Fruit fly (Drosophila melanogaster) whole organism, embryonic: ENCODE results near the gene CG32845.

Source experiments
- ATbp ChIP-seq: fragments of 200-800 bp; sonication (Bioruptor generic); optimal IDR thresholded peaks from 2 replicates; lab custom pipeline; 2017; ENCODE audit warnings: missing biosample characterization, mild to moderate bottlenecking, missing genetic modification characterization, missing genetic modification reagents
- BEAF-32 ChIP-seq: fragments of 200-800 bp; sonication (Bioruptor generic); optimal IDR thresholded peaks from 3 replicates; lab custom pipeline; 2017; ENCODE audit warnings: missing biosample characterization, missing genetic modification characterization, mild to moderate bottlenecking, moderate library complexity, missing genetic modification reagents
- BtbVII ChIP-seq: fragments of 200-800 bp; sonication (Bioruptor generic); optimal IDR thresholded peaks from 3 replicates; lab custom pipeline; 2017; ENCODE audit warnings: missing biosample characterization, mild to moderate bottlenecking, missing genetic modification characterization
- CG10267 ChIP-seq: fragments of 200-800 bp; sonication (Bioruptor generic); optimal IDR thresholded peaks from 2 replicates; lab custom pipeline; 2018; ENCODE audit warnings: missing biosample characterization, mild to moderate bottlenecking, missing genetic modification characterization, moderate library complexity
- CG10274 ChIP-seq: fragments of 200-800 bp; sonication (Bioruptor generic); optimal IDR thresholded peaks from 3 replicates; lab custom pipeline; 2017; ENCODE audit warnings: missing biosample characterization, mild to moderate bottlenecking, missing genetic modification characterization
- CG11723 ChIP-seq: fragments of 200-800 bp; sonication (Bioruptor generic); optimal IDR thresholded peaks from 2 replicates; lab custom pipeline; 2017; ENCODE audit warnings: missing biosample characterization, mild to moderate bottlenecking, missing genetic modification characterization
- CG1233 ChIP-seq: fragments of 200-800 bp; sonication (Bioruptor generic); optimal IDR thresholded peaks from 4 replicates; lab custom pipeline; 2018; ENCODE audit warnings: missing biosample characterization, mild to moderate bottlenecking, missing genetic modification characterization
- CG12769 ChIP-seq: fragments of 200-800 bp; sonication (Bioruptor generic); optimal IDR thresholded peaks from 2 replicates; lab custom pipeline; 2019; ENCODE audit warnings: missing biosample characterization, mild to moderate bottlenecking, missing genetic modification characterization, moderate library complexity
- CG17361 ChIP-seq: fragments of 200-800 bp; sonication (Bioruptor generic); IDR thresholded peaks from 3 replicates; pipeline ENCODE4 v1.3.6; 2022; ENCODE audit warnings: missing biosample characterization, missing genetic modification characterization
- CG17802 ChIP-seq: fragments of 200-800 bp; sonication (Bioruptor generic); optimal IDR thresholded peaks from 2 replicates; lab custom pipeline; 2018; ENCODE audit warnings: missing biosample characterization, mild to moderate bottlenecking, missing genetic modification characterization, moderate library complexity
- CG31365 ChIP-seq: fragments of 200-800 bp; sonication (Bioruptor generic); optimal IDR thresholded peaks from 2 replicates; lab custom pipeline; 2018; ENCODE audit warnings: missing biosample characterization, mild to moderate bottlenecking, missing genetic modification characterization
- CG31441 ChIP-seq: fragments of 200-800 bp; sonication (Bioruptor generic); IDR thresholded peaks from 2 replicates; pipeline ENCODE4 v1.3.6; 2022; ENCODE audit warnings: missing biosample characterization, missing genetic modification characterization
- CG7357 ChIP-seq: fragments of 200-800 bp; sonication (Bioruptor generic); IDR thresholded peaks from 3 replicates; pipeline ENCODE4 v1.3.6; 2022; ENCODE audit warnings: missing biosample characterization, missing genetic modification characterization
- CG7556 ChIP-seq: fragments of 200-800 bp; sonication (Bioruptor generic); optimal IDR thresholded peaks from 2 replicates; lab custom pipeline; 2017; ENCODE audit warnings: missing biosample characterization, mild to moderate bottlenecking, missing genetic modification characterization
- CG8281 ChIP-seq: fragments of 200-800 bp; sonication (Bioruptor generic); optimal IDR thresholded peaks from 2 replicates; lab custom pipeline; 2018; ENCODE audit warnings: missing biosample characterization, mild to moderate bottlenecking, missing genetic modification characterization, moderate library complexity
- CG8388 ChIP-seq: fragments of 200-800 bp; sonication (Bioruptor generic); optimal IDR thresholded peaks from 2 replicates; lab custom pipeline; 2019; ENCODE audit warnings: missing biosample characterization, mild to moderate bottlenecking, missing genetic modification characterization, moderate library complexity
- CG8924 ChIP-seq: fragments of 200-800 bp; optimal IDR thresholded peaks from 3 replicates; lab custom pipeline; 2019; ENCODE audit warnings: missing biosample characterization, mild to moderate bottlenecking, missing genetic modification characterization, moderate library complexity
- CoRest ChIP-seq: fragments of 200-800 bp; sonication (Bioruptor generic); optimal IDR thresholded peaks from 3 replicates; lab custom pipeline; 2018; ENCODE audit warnings: missing biosample characterization, mild to moderate bottlenecking, missing genetic modification characterization, moderate library complexity
- Dref ChIP-seq: fragments of 200-800 bp; sonication (Bioruptor generic); IDR thresholded peaks from 2 replicates; pipeline ENCODE4 v1.3.6; 2022; ENCODE audit warnings: missing biosample characterization, missing genetic modification characterization
- HmgD ChIP-seq: fragments of 200-800 bp; sonication (Bioruptor generic); optimal IDR thresholded peaks from 3 replicates; lab custom pipeline; 2016; ENCODE audit warnings: missing biosample characterization, missing genetic modification characterization
- Hr51 ChIP-seq, 2 experiments: fragments of 200-800 bp; sonication (Bioruptor generic); optimal IDR thresholded peaks; 2 replicates in 1 of 2; 3 replicates in 1 of 2; lab custom pipeline; 2016 to 2018; ENCODE audit warnings: missing biosample characterization in 2 of 2, missing genetic modification characterization in 2 of 2, mild to moderate bottlenecking in 1 of 2, moderate library complexity in 1 of 2
- Hr78 ChIP-seq, 2 experiments: fragments of 200-800 bp in 1 of 2; fragments of >200 bp in 1 of 2; sonication (Bioruptor generic) in 1 of 2; optimal IDR thresholded peaks; 2 replicates each; lab custom pipeline; 2017 to 2019; ENCODE audit warnings: missing biosample characterization in 2 of 2, missing genetic modification characterization in 2 of 2, mild to moderate bottlenecking in 1 of 2, moderate library complexity in 1 of 2
- Lim3 ChIP-seq: fragments of 200-800 bp; sonication (Bioruptor generic); IDR thresholded peaks from 2 replicates; pipeline ENCODE4 v1.3.6; 2022; ENCODE audit warnings: missing biosample characterization, missing genetic modification characterization
- Max ChIP-seq: fragments of 200-800 bp; sonication (Bioruptor generic); optimal IDR thresholded peaks from 2 replicates; lab custom pipeline; 2016; ENCODE audit warnings: missing biosample characterization, mild to moderate bottlenecking, missing genetic modification characterization
- Med ChIP-seq: fragments of 200-800 bp; sonication (Bioruptor generic); peaks from one replicate; lab custom pipeline; 2016; ENCODE audit warnings: missing biosample characterization, missing genetic modification characterization, mild to moderate bottlenecking, inconsistent platforms, moderate library complexity
- Opbp ChIP-seq: fragments of 200-800 bp; sonication (Bioruptor generic); IDR thresholded peaks from 3 replicates; pipeline ENCODE4 v1.3.6; 2022; ENCODE audit warnings: missing biosample characterization, missing genetic modification characterization; ENCODE audit not compliant: partially characterized antibody
- chinmo ChIP-seq: fragments of 200-800 bp; sonication (Bioruptor generic); IDR thresholded peaks from 4 replicates; pipeline ENCODE4 v1.3.6; 2022; ENCODE audit warnings: missing biosample characterization, missing genetic modification characterization; ENCODE audit not compliant: partially characterized antibody
- crc ChIP-seq: fragments of 200-800 bp; sonication (Bioruptor generic); optimal IDR thresholded peaks from 2 replicates; lab custom pipeline; 2016; ENCODE audit warnings: missing biosample characterization, missing genetic modification characterization
- gce ChIP-seq: fragments of 200-800 bp; sonication (Bioruptor generic); IDR thresholded peaks from 3 replicates; pipeline ENCODE4 v1.3.6; 2022; ENCODE audit warnings: missing biosample characterization, missing genetic modification characterization
- gro ChIP-seq: fragments of 200-800 bp; sonication (Bioruptor generic); optimal IDR thresholded peaks from 2 replicates; lab custom pipeline; 2016; ENCODE audit warnings: missing biosample characterization, missing genetic modification characterization
- ken ChIP-seq: fragments of 200-800 bp; sonication (Bioruptor generic); IDR thresholded peaks from 3 replicates; pipeline ENCODE4 v1.3.6; 2022; ENCODE audit warnings: missing biosample characterization, missing genetic modification characterization
- lmd ChIP-seq: fragments of 200-800 bp; sonication (Bioruptor generic); IDR thresholded peaks from 2 replicates; pipeline ENCODE4 v1.3.6; 2022; ENCODE audit warnings: missing biosample characterization, missing genetic modification characterization
- mld ChIP-seq: fragments of 200-800 bp; sonication (Bioruptor generic); IDR thresholded peaks from 3 replicates; pipeline ENCODE4 v1.3.6; 2022; ENCODE audit warnings: missing biosample characterization, missing genetic modification characterization; ENCODE audit not compliant: partially characterized antibody
- onecut ChIP-seq: fragments of 200-800 bp; sonication (Bioruptor generic); IDR thresholded peaks from 2 replicates; pipeline ENCODE4 v1.3.6; 2022; ENCODE audit warnings: missing biosample characterization, missing genetic modification characterization
- pb ChIP-seq: fragments of 200-800 bp; sonication (Bioruptor generic); optimal IDR thresholded peaks from 3 replicates; lab custom pipeline; 2016; ENCODE audit warnings: missing biosample characterization, missing genetic modification characterization
- pzg ChIP-seq: fragments of 200-800 bp; sonication (Bioruptor generic); optimal IDR thresholded peaks from 3 replicates; lab custom pipeline; 2018; ENCODE audit warnings: missing biosample characterization, mild to moderate bottlenecking, missing genetic modification characterization, moderate library complexity
- sc ChIP-seq, 3 experiments: fragments of >200 bp in 2 of 3; fragments of 200-800 bp in 1 of 3; sonication (Bioruptor generic) in 1 of 3; optimal IDR thresholded peaks; 2 replicates in 2 of 3; 3 replicates in 1 of 3; lab custom pipeline; 2017; ENCODE audit warnings: mild to moderate bottlenecking in 1 of 3, missing biosample characterization in 1 of 3, missing genetic modification characterization in 1 of 3, missing genetic modification reagents in 1 of 3
- schlank ChIP-seq: fragments of 200-800 bp; sonication (Bioruptor generic); optimal IDR thresholded peaks from 2 replicates; lab custom pipeline; 2018; ENCODE audit warnings: missing biosample characterization, mild to moderate bottlenecking, missing genetic modification characterization
- sd ChIP-seq: fragments of 200-800 bp; sonication (Bioruptor generic); optimal IDR thresholded peaks from 3 replicates; lab custom pipeline; 2018; ENCODE audit warnings: missing biosample characterization, mild to moderate bottlenecking, missing genetic modification characterization, moderate library complexity
- sim ChIP-seq: fragments of 200-800 bp; sonication (Bioruptor generic); IDR thresholded peaks from 2 replicates; pipeline ENCODE4 v1.3.6; 2022; ENCODE audit warnings: missing biosample characterization, missing genetic modification characterization
- sr ChIP-seq: fragments of 200-800 bp; sonication (Bioruptor generic); IDR thresholded peaks from 3 replicates; pipeline ENCODE4 v1.3.6; 2022; ENCODE audit warnings: missing biosample characterization, missing genetic modification characterization
- sug ChIP-seq: fragments of 200-800 bp; optimal IDR thresholded peaks from 2 replicates; lab custom pipeline; 2019; ENCODE audit warnings: missing biosample characterization, mild to moderate bottlenecking, missing genetic modification characterization, moderate library complexity
- tll ChIP-seq, 2 experiments: fragments of 200-800 bp in 1 of 2; fragments of >200 bp in 1 of 2; sonication (Bioruptor generic) in 1 of 2; optimal IDR thresholded peaks; 2 replicates each; lab custom pipeline; 2017 to 2019; ENCODE audit warnings: missing biosample characterization in 2 of 2, missing genetic modification characterization in 2 of 2, mild to moderate bottlenecking in 1 of 2, moderate library complexity in 1 of 2
- trem ChIP-seq: fragments of 200-800 bp; optimal IDR thresholded peaks from 3 replicates; lab custom pipeline; 2019; ENCODE audit warnings: missing biosample characterization, mild to moderate bottlenecking, missing genetic modification characterization, moderate library complexity
- ttk ChIP-seq: fragments of 200-800 bp; sonication (Bioruptor generic); IDR thresholded peaks from 2 replicates; pipeline ENCODE4 v2.1.2; 2022; ENCODE audit warnings: missing biosample characterization, missing genetic modification characterization

The CG32845 gene

DNA sequence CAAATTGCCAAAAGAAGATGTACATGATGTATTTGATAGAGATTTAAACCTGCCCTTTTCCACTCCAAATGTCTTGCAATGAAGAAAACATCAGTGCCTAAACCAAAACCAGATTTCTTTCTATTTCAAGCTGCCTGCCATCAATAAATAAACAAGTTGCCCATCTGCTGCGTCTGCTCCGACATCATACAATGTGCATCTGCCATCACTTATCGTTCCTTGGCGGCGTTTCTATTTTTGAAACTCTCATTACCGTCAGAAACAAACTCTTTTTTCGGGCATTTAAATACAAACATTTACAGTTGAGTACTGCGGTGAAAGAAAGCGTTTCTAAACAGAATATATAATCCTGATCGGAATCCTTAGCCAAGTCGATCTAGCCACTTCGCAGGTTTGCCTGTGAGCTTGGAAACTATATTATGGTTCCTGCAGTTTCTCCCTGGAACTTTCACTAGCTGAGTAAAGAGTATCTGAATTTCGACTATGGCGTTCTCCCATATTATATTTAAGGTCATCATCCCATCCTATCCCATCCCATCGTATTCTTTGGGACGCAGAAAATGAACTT lies 21.7 kb upstream of the CG32845 start (continued):
- TF ChIP-seq CG8388 (peak; percentile 33), CG10267 (tag; lab: Kevin White, UChicago) (peak; percentile 39), CG17802 (tag; lab: Kevin White, UChicago) (no peak), crc (no peak), lmd (GFP tag; lab: Robert Waterston, UW) (peak; percentile 14; the same call in 1 of the 2 replicates), CG10274 (GFP tag; lab: Kevin White, UChicago) (peak; percentile 49)

DNA sequence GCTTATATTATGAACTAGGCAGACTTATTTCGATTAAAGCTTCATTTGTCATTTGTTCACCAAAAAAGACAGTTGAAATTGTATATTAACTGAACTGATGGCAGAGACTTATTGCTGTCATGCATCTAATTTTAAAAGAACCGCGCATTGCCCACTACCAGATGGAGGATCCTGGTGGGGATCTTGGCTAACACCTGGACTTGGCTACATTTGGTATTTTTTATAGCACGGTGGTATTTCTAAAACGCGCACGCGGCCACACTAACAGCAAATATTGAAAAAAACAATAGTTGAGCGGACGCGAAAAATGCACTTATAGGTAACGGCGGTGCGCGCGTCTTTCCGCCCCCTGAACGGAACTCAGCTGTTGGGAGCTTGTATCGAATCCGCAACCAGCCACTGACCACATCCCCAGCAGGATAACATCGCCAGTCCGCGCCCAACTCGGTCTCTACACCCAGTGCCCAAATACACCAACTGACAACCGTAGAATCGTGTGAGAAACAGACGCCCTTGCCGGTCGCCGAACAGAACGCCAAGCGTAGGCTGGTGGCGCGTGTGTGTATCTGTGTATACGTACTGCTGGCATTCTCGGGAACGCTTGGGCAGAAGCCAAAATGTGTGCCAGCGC lies 19.1 kb upstream of the CG32845 start:
- peak; percentile 33 for TF ChIP-seq sd
- TF ChIP-seq Lim3 (GFP tag; lab: Robert Waterston, UW) = no peak
- TF ChIP-seq pzg (GFP tag; lab: Kevin White, UChicago) = peak; percentile 93
- TF ChIP-seq tll (GFP tag; optimal IDR thresholded peaks at IDR 0.05; lab: Kevin White, UChicago) = peak in 1 of 2 experiments; percentile 49
- TF ChIP-seq sug = peak; percentile 16
- TF ChIP-seq mld (GFP tag; lab: Robert Waterston, UW) = no peak
- TF ChIP-seq CG12769 (tag; lab: Kevin White, UChicago) = peak; percentile 86
- TF ChIP-seq trem (tag; lab: Kevin White, UChicago) = peak; percentile 76
- peak; percentile 12 for TF ChIP-seq CG7556
- TF ChIP-seq CG8281 (tag; lab: Kevin White, UChicago) = peak; percentile 8
- TF ChIP-seq sr (GFP tag; lab: Robert Waterston, UW) = peak; percentile 60; the same call in 2 of the 3 replicates
- TF ChIP-seq CG31441 (GFP tag; lab: Robert Waterston, UW) = peak; percentile 31; the same call in 1 of the 2 replicates
- no peak for TF ChIP-seq ttk (GFP tag; lab: Robert Waterston, UW)
- peak in 1 of 2 experiments; percentile 17 for TF ChIP-seq Hr51 (GFP tag; optimal IDR thresholded peaks at IDR 0.05; lab: Kevin White, UChicago)
- TF ChIP-seq sim (GFP tag; lab: Robert Waterston, UW) = no peak
- TF ChIP-seq pb (GFP tag; lab: Kevin White, UChicago) = no peak
- TF ChIP-seq BtbVII (GFP tag; lab: Kevin White, UChicago) = no peak
- TF ChIP-seq Opbp (GFP tag; lab: Robert Waterston, UW) = peak; percentile 61; the same call in 2 of the 3 replicates
- TF ChIP-seq Dref (GFP tag; lab: Robert Waterston, UW) = 0 out of 2 replicates have a peak, but pooled peaks have one; percentile 29
- TF ChIP-seq ken (GFP tag; lab: Robert Waterston, UW) = peak; percentile 9; the same call in 1 of the 3 replicates
- TF ChIP-seq sc (optimal IDR thresholded peaks at IDR 0.05; lab: Kevin White, UChicago) = no peak
- no peak for TF ChIP-seq sc (GFP tag; optimal IDR thresholded peaks at IDR 0.05; lab: Kevin White, UChicago)
- peak; percentile 46 for TF ChIP-seq gro (GFP tag; lab: Kevin White, UChicago)
- no peak for TF ChIP-seq CG11723
- peak; percentile 40; the same call in 1 of the 3 replicates for TF ChIP-seq CG17361 (GFP tag; lab: Robert Waterston, UW)
- peak; percentile 25 for TF ChIP-seq CG1233 (GFP tag; lab: Kevin White, UChicago)
- peak; percentile 8 for TF ChIP-seq CG31365 (tag; lab: Kevin White, UChicago)
- no peak for TF ChIP-seq gce (GFP tag; lab: Robert Waterston, UW)
- peak; percentile 53; the same call in 1 of the 2 replicates for TF ChIP-seq onecut (GFP tag; lab: Robert Waterston, UW)
- TF ChIP-seq CG8924 (tag; lab: Kevin White, UChicago) = peak; percentile 63
- TF ChIP-seq Med (GFP tag; lab: Kevin White, UChicago) = peak; percentile 79
- peak; percentile 47 for TF ChIP-seq BEAF-32 (GFP tag; lab: Kevin White, UChicago)
- TF ChIP-seq Max = peak; percentile 9
- peak; percentile 16 for TF ChIP-seq HmgD
- TF ChIP-seq CoRest (tag; lab: Kevin White, UChicago) = peak; percentile 52
- no peak for TF ChIP-seq schlank
- peak in 1 of 2 experiments; percentile 98 for TF ChIP-seq Hr78 (GFP tag; optimal IDR thresholded peaks at IDR 0.05; lab: Kevin White, UChicago)
- peak; percentile 18 for TF ChIP-seq ATbp (GFP tag; lab: Kevin White, UChicago)
- peak; percentile 81; the same call in 2 of the 4 replicates for TF ChIP-seq chinmo (GFP tag; lab: Robert Waterston, UW)
- TF ChIP-seq CG7357 = no peak
